Fruit fly (Drosophila melanogaster): ENCODE results near the gene yem.
A peak's percentile ranks its signal among the peaks of the same experiment; 100 is the strongest.

yem gene

dm6 chr3R:29164930-29165693 is 42.4 kb upstream of the yem start, which contains the start of gene CG11898 (continued):
- TF ChIP-seq CG9139 (GFP tag; optimal IDR thresholded peaks at IDR 0.05) (no peak), fkh (GFP tag; optimal IDR thresholded peaks at IDR 0.05) (no peak), dac (GFP tag; optimal IDR thresholded peaks at IDR 0.05) (no peak), Ets21C (GFP tag; optimal IDR thresholded peaks at IDR 0.05) (peak; percentile 28), CG6163 (GFP tag; IDR thresholded peaks at IDR 0.05) (peak; percentile 21; the same call in 1 of the 3 replicates), Hr4 (GFP tag; optimal IDR thresholded peaks at IDR 0.05) (no peak), CG6792 (GFP tag; optimal IDR thresholded peaks at IDR 0.05) (peak; percentile 28), CG8319 (GFP tag; optimal IDR thresholded peaks at IDR 0.05) (no peak), fd59A (GFP tag; optimal IDR thresholded peaks at IDR 0.05) (no peak), Eip75B (GFP tag; optimal IDR thresholded peaks at IDR 0.05) (peak; percentile 11), dsx (GFP tag; optimal IDR thresholded peaks at IDR 0.05; ENCODE audit: poor library complexity, severe bottlenecking) (no peak), CG15336 (GFP tag; IDR thresholded peaks at IDR 0.05) (no peak), CG4318 (GFP tag; optimal IDR thresholded peaks at IDR 0.05) (no peak), OdsH (GFP tag; optimal IDR thresholded peaks at IDR 0.05) (no peak), achi (GFP tag; optimal IDR thresholded peaks at IDR 0.05) (no peak), pdm3 (GFP tag; optimal IDR thresholded peaks at IDR 0.05) (no peak), Sox102F (GFP tag; optimal IDR thresholded peaks at IDR 0.05) (peak; percentile 61)

dm6 chr3R:29159620-29160019 is 36.9 kb upstream of the yem start:
- TF ChIP-seq svp (GFP tag) (peak; percentile 58), CG6792 (GFP tag; optimal IDR thresholded peaks at IDR 0.05) (no peak)

- peak; percentile 92 for TF ChIP-seq svp (GFP tag)
- TF ChIP-seq CG6276 (GFP tag; optimal IDR thresholded peaks at IDR 0.05), result no peak
These were observed 36.0 kb upstream of the yem start for dm6 chr3R:29158721-29159120.

- TF ChIP-seq cyc (GFP tag; optimal IDR thresholded peaks at IDR 0.05), result peak; percentile 86
- peak; percentile 56 for TF ChIP-seq dac (GFP tag; optimal IDR thresholded peaks at IDR 0.05)
- no peak for TF ChIP-seq CG9139 (GFP tag; optimal IDR thresholded peaks at IDR 0.05)
- TF ChIP-seq acj6 (GFP tag; optimal IDR thresholded peaks at IDR 0.05), result peak; percentile 88
- peak; percentile 81 for TF ChIP-seq CG8632 (GFP tag; optimal IDR thresholded peaks at IDR 0.05)
- TF ChIP-seq CG31627 (GFP tag; optimal IDR thresholded peaks at IDR 0.05), result peak; percentile 88
- peak; percentile 55 for TF ChIP-seq eg (GFP tag; IDR thresholded peaks at IDR 0.05)
- peak; percentile 64 for TF ChIP-seq Blimp-1 (GFP tag; optimal IDR thresholded peaks at IDR 0.05)
- peak; percentile 59 for TF ChIP-seq CG3032 (tag; optimal IDR thresholded peaks at IDR 0.05)
- TF ChIP-seq CG10669 (GFP tag; optimal IDR thresholded peaks at IDR 0.05), result peak; percentile 78
- TF ChIP-seq net (GFP tag; optimal IDR thresholded peaks at IDR 0.05), result peak; percentile 78
- TF ChIP-seq vri (GFP tag; optimal IDR thresholded peaks at IDR 0.05), result peak; percentile 74
- TF ChIP-seq ss (GFP tag; optimal IDR thresholded peaks at IDR 0.05), result peak in 1 of 2 experiments; percentile 85
- TF ChIP-seq CG6276 (GFP tag; optimal IDR thresholded peaks at IDR 0.05), result peak; percentile 67
- no peak for TF ChIP-seq CG4318 (GFP tag; optimal IDR thresholded peaks at IDR 0.05)
- peak; percentile 65 for TF ChIP-seq CG16779 (tag; optimal IDR thresholded peaks at IDR 0.05)
- peak; percentile 88 for TF ChIP-seq CG32006 (GFP tag; optimal IDR thresholded peaks at IDR 0.05)
- TF ChIP-seq CG8119 (GFP tag; IDR thresholded peaks at IDR 0.05), result peak; percentile 75
- peak; percentile 87 for TF ChIP-seq CG3919 (GFP tag; optimal IDR thresholded peaks at IDR 0.05)
- peak; percentile 86 for TF ChIP-seq CG8319 (GFP tag; optimal IDR thresholded peaks at IDR 0.05)
- peak; percentile 73 for TF ChIP-seq spab (GFP tag; optimal IDR thresholded peaks at IDR 0.05)
- peak; percentile 98 for TF ChIP-seq Eip78C (GFP tag)
- TF ChIP-seq Met (GFP tag; optimal IDR thresholded peaks at IDR 0.05), result peak; percentile 90
- peak; percentile 70 for TF ChIP-seq fd59A (GFP tag; optimal IDR thresholded peaks at IDR 0.05)
- TF ChIP-seq Ets96B (tag; optimal IDR thresholded peaks at IDR 0.05), result peak; percentile 52
- peak; percentile 82 for TF ChIP-seq CG1621 (tag; optimal IDR thresholded peaks at IDR 0.05)
- TF ChIP-seq pdm3 (GFP tag; optimal IDR thresholded peaks at IDR 0.05), result peak; percentile 85
- peak; percentile 93 for TF ChIP-seq esn (GFP tag; optimal IDR thresholded peaks at IDR 0.05)
- peak; percentile 40 for TF ChIP-seq fkh (GFP tag; optimal IDR thresholded peaks at IDR 0.05)
- peak; percentile 89 for TF ChIP-seq lz (GFP tag; optimal IDR thresholded peaks at IDR 0.05)
These were observed 35.0 kb upstream of the yem start, which contains the start of gene rdog for dm6 chr3R:29157418-29158398. Gene rdog, plus strand, starts transcription at chr3R:29158122.
